Worm (Caenorhabditis elegans) whole organism, mixed stage, embryonic: ENCODE data around the gene Y41E3.8.
A peak's percentile ranks its signal among the peaks of the same experiment; 100 is the strongest.

Experiments used
- M03D4.4 ChIP-seq: sonication (generic microtip); optimal IDR thresholded peaks from 2 replicates; lab custom pipeline; 2017; ENCODE audit warnings: mild to moderate bottlenecking, missing genetic modification characterization, missing compliant biosample characterization
- bed-3 ChIP-seq: fragments of 200-800 bp; sonication (Bioruptor generic); optimal IDR thresholded peaks from 3 replicates; lab custom pipeline; 2018; ENCODE audit warnings: mild to moderate bottlenecking, missing genetic modification characterization, moderate library complexity, missing compliant biosample characterization
- blmp-1 ChIP-seq: fragments of 150-350 bp; optimal IDR thresholded peaks from 2 replicates; lab custom pipeline; 2014; ENCODE audit warnings: missing biosample characterization, missing genetic modification characterization
- ceh-43 ChIP-seq: fragments of 200-800 bp; sonication (Bioruptor generic); optimal IDR thresholded peaks from 2 replicates; lab custom pipeline; 2018; ENCODE audit warnings: mild to moderate bottlenecking, missing genetic modification characterization, moderate library complexity, missing compliant biosample characterization
- ceh-83 ChIP-seq: fragments of 200-800 bp; sonication (Bioruptor generic); optimal IDR thresholded peaks from 2 replicates; lab custom pipeline; 2018; ENCODE audit warnings: mild to moderate bottlenecking, missing genetic modification characterization, missing compliant biosample characterization
- ces-1 ChIP-seq: fragments of 150-350 bp; optimal IDR thresholded peaks from 2 replicates; lab custom pipeline; 2014; ENCODE audit warnings: missing biosample characterization, missing genetic modification reagents, missing genetic modification characterization
- cnd-1 ChIP-seq: fragments of 200-800 bp; sonication (Bioruptor generic); optimal IDR thresholded peaks from 2 replicates; lab custom pipeline; 2018; ENCODE audit warnings: mild to moderate bottlenecking, missing genetic modification characterization, missing compliant biosample characterization
- drap-1 ChIP-seq: fragments of 200-800 bp; sonication (Bioruptor generic); optimal IDR thresholded peaks from 3 replicates; lab custom pipeline; 2018; ENCODE audit warnings: mild to moderate bottlenecking, missing genetic modification characterization, missing compliant biosample characterization
- elt-3 ChIP-seq: fragments of 150-350 bp; optimal IDR thresholded peaks from 2 replicates; lab custom pipeline; 2014; ENCODE audit warnings: missing biosample characterization, missing genetic modification characterization
- flh-1 ChIP-seq: fragments of 200-800 bp; sonication (Bioruptor generic); optimal IDR thresholded peaks from 2 replicates; lab custom pipeline; 2018; ENCODE audit warnings: mild to moderate bottlenecking, missing genetic modification characterization, moderate library complexity, missing compliant biosample characterization
- hlh-1 ChIP-seq: fragments of 150-350 bp; optimal IDR thresholded peaks from 2 replicates; lab custom pipeline; 2014; ENCODE audit warnings: missing biosample characterization, missing genetic modification reagents, missing genetic modification characterization
- lin-13 ChIP-seq: fragments of 150-350 bp; optimal IDR thresholded peaks from 2 replicates; lab custom pipeline; 2014; ENCODE audit warnings: missing biosample characterization, missing genetic modification characterization
- lin-32 ChIP-seq: fragments of 200-800 bp; sonication (Bioruptor generic); optimal IDR thresholded peaks from 2 replicates; lab custom pipeline; 2018; ENCODE audit warnings: mild to moderate bottlenecking, missing genetic modification characterization, missing compliant biosample characterization
- mep-1 ChIP-seq: fragments of 150-350 bp; optimal IDR thresholded peaks from 2 replicates; lab custom pipeline; 2017; ENCODE audit warnings: missing biosample characterization, missing genetic modification reagents, missing genetic modification characterization, inconsistent platforms
- nhr-12 ChIP-seq: fragments of 150-350 bp; optimal IDR thresholded peaks from 2 replicates; lab custom pipeline; 2014; ENCODE audit warnings: missing biosample characterization, missing genetic modification characterization
- nhr-2 ChIP-seq: fragments of 150-350 bp; optimal IDR thresholded peaks from 2 replicates; lab custom pipeline; 2014; ENCODE audit warnings: missing biosample characterization, missing genetic modification characterization
- nhr-28 ChIP-seq: fragments of 150-350 bp; optimal IDR thresholded peaks from 2 replicates; lab custom pipeline; 2014; ENCODE audit warnings: missing biosample characterization, missing genetic modification characterization
- nhr-76 ChIP-seq: sonication (generic microtip); optimal IDR thresholded peaks from 2 replicates; lab custom pipeline; 2017; ENCODE audit warnings: missing biosample characterization, missing genetic modification characterization
- pha-4 ChIP-seq: fragments of 150-350 bp; optimal IDR thresholded peaks from 2 replicates; lab custom pipeline; 2018; ENCODE audit warnings: missing biosample characterization, missing genetic modification reagents, missing genetic modification characterization
- sem-2 ChIP-seq: fragments of 200-800 bp; sonication (Bioruptor generic); optimal IDR thresholded peaks from 2 replicates; lab custom pipeline; 2018; ENCODE audit warnings: mild to moderate bottlenecking, missing genetic modification characterization, missing compliant biosample characterization
- sptf-1 ChIP-seq: sonication (generic microtip); optimal IDR thresholded peaks from 2 replicates; lab custom pipeline; 2017; ENCODE audit warnings: mild to moderate bottlenecking, missing genetic modification characterization, moderate library complexity, missing compliant biosample characterization
- tbx-8 ChIP-seq: fragments of 200-800 bp; sonication (Bioruptor generic); optimal IDR thresholded peaks from 2 replicates; lab custom pipeline; 2018; ENCODE audit warnings: mild to moderate bottlenecking, missing genetic modification characterization, moderate library complexity, missing compliant biosample characterization
- unc-120 ChIP-seq: sonication (generic microtip); optimal IDR thresholded peaks from 2 replicates; lab custom pipeline; 2017; ENCODE audit warnings: missing genetic modification characterization, missing compliant biosample characterization; ENCODE audit not compliant: poor library complexity, severe bottlenecking
- unc-39 ChIP-seq: fragments of 150-350 bp; optimal IDR thresholded peaks from 2 replicates; lab custom pipeline; 2014; ENCODE audit warnings: missing biosample characterization, missing genetic modification characterization
- unc-62 ChIP-seq: fragments of 150-350 bp; optimal IDR thresholded peaks from 2 replicates; lab custom pipeline; 2014; ENCODE audit warnings: missing biosample characterization, missing genetic modification reagents, missing genetic modification characterization
- zip-8 ChIP-seq: fragments of 150-350 bp; optimal IDR thresholded peaks from 2 replicates; lab custom pipeline; 2014; ENCODE audit warnings: missing biosample characterization, missing genetic modification characterization

The Y41E3.8 gene

DNA sequence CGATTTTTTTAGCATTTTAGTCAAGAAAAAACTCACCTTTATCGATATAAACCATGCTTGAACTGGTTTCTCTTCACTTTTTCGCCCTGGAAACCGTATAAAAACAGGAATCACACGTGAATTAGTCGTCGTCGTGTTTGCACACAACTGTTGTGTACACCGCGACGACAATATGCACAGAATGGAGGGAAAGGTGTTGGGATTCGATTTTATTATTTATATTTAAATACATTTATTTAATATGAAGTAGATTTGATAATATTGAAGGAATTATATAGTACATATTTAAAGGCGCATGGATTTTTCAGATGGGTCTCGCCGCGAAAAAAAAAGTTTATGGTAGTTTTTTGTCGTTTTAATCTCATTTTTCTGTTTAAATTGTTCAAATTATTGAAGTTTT is at the start of gene Y41E3.8:
TSS of gene Y41E3.8 (minus strand) at position 88 of the 400 bp plus-strand sequence.
- no peak for TF ChIP-seq hlh-1
- peak; percentile 54 for TF ChIP-seq ces-1 (GFP tag; lab: Kevin White, UChicago)

DNA sequence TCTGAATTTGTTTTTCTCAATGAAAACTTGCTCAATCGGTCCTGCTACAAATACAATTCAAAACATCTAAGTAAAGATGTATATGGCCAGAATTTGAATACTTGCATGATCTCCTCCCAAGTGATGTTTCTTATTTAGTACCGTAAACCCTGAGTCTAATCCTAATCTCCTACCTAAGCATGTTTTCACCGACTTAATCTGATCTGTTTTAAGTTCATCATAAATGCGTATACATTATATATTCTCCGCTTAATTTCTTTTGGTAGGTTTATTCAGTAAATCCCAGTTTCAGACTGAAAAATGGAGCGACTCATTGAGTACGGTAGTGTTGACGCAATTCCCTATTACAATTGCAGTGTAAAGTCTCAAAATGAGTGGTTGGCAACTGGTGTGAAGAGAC is 45.6 kb upstream of the Y41E3.8 start, which contains the start of gene srt-50:
TSS of gene srt-50 (plus strand) at position 301 of the 400 bp plus-strand sequence.
- no peak for TF ChIP-seq unc-62
- no peak for TF ChIP-seq nhr-2 (tag; lab: Kevin White, UChicago)
- no peak for TF ChIP-seq lin-32 (GFP tag; lab: Kevin White, UChicago)
- TF ChIP-seq tbx-8 (GFP tag; lab: Kevin White, UChicago) = no peak
- no peak for TF ChIP-seq unc-39 (tag; lab: Kevin White, UChicago)
- TF ChIP-seq nhr-28 (tag; lab: Kevin White, UChicago) = no peak
- no peak for TF ChIP-seq pha-4 (tag; lab: Kevin White, UChicago)
- no peak for TF ChIP-seq M03D4.4 (tag; lab: Kevin White, UChicago)
- TF ChIP-seq, all 35 proteins: peak for 0

DNA sequence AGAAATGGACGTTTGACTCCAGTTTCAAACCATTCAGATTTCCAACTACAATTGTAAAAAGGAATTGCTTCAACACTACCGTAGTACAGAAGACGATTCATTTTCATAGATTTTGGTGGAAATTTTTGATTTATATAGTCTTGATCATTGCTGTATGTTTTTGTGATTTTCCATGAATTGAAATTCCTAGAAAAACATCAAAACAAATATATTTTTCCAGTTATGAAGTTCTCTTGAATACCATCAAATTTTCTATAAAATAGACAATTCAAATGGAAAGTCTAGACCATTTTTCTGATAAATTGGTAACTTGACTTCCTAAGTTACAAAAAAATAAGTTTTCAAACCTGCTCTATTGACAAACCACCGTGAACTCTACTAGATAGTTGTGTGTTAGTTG is 40.0 kb upstream of the Y41E3.8 start, which contains the start of gene srt-48:
TSS of gene srt-48 (minus strand) at position 101 of the 400 bp plus-strand sequence.
- no peak for TF ChIP-seq mep-1 (tag; lab: Kevin White, UChicago)

DNA sequence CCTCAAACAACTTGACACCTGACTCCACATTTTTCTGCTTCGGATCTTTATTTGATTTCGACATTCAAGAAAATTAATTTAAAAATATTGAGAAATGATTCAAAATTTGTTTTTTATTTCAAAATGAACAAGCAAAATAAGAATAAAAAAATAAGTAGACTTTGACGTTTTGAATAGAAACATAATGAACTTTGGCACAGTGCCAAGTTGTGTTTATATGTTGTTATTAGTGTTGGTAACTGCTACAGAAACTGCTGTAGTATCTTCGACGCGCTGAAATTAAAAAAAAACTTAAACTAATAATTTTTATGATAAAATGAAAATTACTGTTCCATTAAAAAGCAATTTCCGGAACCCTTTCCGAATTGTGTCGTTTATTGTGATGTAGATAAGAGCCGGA is 36.9 kb upstream of the Y41E3.8 start, which contains the start of gene Y41E3.18:
TSS of gene Y41E3.18 (minus strand) at position 101 of the 400 bp plus-strand sequence.
- TF ChIP-seq bed-3 = no peak
- no peak for TF ChIP-seq blmp-1 (tag; lab: Kevin White, UChicago)
- no peak for TF ChIP-seq flh-1 (GFP tag; lab: Kevin White, UChicago)
- no peak for TF ChIP-seq unc-120 (tag; lab: Kevin White, UChicago)

DNA sequence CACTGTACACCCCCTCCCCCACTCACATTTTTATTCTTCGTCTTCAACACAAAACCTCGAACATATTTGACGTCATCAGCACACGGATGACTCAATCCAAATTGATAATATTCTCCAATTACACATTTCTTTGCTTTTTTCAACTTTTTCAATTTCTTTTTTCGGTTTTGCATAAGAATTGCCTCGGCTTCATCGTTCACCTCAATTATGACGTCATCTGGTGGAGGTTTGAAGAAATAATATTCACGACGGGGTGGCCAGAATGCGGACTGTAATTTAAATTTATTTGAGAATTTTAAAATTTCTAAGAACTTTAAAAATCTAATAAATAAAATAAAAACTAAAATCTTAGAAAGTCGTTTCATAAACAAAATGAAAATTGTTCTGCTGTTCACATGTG is 35.0 kb upstream of the Y41E3.8 start:
- TF ChIP-seq nhr-12 (tag; lab: Kevin White, UChicago) (no peak), zip-8 (tag; lab: Kevin White, UChicago) (peak; percentile 91)

DNA sequence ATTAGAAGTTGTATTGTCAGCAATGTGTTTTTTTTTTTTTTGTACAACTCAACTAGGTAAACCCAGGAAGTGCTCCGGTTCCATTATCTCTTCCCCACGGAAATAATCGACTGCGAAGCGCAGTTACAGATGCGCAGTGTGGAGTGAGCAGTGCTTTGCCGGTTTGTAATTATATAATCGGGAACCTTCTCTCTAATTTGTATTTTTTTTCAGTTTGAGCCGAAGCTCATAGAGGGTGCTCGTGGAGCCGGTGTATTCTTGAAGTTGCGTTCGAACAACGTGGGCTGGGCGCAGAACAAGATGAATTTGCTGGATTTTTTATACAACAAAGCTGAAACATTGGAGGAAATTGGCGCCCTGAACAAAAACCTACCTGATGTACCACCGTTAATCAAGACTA is 29.2 kb upstream of the Y41E3.8 start, which contains the start of gene Y41E3.13:
TSS of gene Y41E3.13 (plus strand) at position 301 of the 400 bp plus-strand sequence.
- TF ChIP-seq pha-4 (tag; lab: Kevin White, UChicago) = no peak
- TF ChIP-seq hlh-1 = no peak
- TF ChIP-seq elt-3 (tag; lab: Kevin White, UChicago) = no peak
- no peak for TF ChIP-seq tbx-8 (GFP tag; lab: Kevin White, UChicago)
- TF ChIP-seq drap-1 = no peak
- no peak for TF ChIP-seq lin-13 (tag; lab: Kevin White, UChicago)
- no peak for TF ChIP-seq flh-1 (GFP tag; lab: Kevin White, UChicago)
- TF ChIP-seq unc-62 = no peak
- TF ChIP-seq ces-1 (GFP tag; lab: Kevin White, UChicago) = no peak
- TF ChIP-seq sptf-1 = no peak
- TF ChIP-seq nhr-2 (tag; lab: Kevin White, UChicago) = no peak
- TF ChIP-seq nhr-76 (tag; lab: Kevin White, UChicago) = no peak
- TF ChIP-seq M03D4.4 (tag; lab: Kevin White, UChicago) = no peak
- TF ChIP-seq blmp-1 (tag; lab: Kevin White, UChicago) = no peak
- no peak for TF ChIP-seq ceh-83 (GFP tag; lab: Kevin White, UChicago)
- TF ChIP-seq zip-8 (tag; lab: Kevin White, UChicago) = no peak
- TF ChIP-seq unc-120 (tag; lab: Kevin White, UChicago) = no peak
- TF ChIP-seq mep-1 (tag; lab: Kevin White, UChicago) = no peak
- no peak for TF ChIP-seq cnd-1
- TF ChIP-seq lin-32 (GFP tag; lab: Kevin White, UChicago) = no peak

DNA sequence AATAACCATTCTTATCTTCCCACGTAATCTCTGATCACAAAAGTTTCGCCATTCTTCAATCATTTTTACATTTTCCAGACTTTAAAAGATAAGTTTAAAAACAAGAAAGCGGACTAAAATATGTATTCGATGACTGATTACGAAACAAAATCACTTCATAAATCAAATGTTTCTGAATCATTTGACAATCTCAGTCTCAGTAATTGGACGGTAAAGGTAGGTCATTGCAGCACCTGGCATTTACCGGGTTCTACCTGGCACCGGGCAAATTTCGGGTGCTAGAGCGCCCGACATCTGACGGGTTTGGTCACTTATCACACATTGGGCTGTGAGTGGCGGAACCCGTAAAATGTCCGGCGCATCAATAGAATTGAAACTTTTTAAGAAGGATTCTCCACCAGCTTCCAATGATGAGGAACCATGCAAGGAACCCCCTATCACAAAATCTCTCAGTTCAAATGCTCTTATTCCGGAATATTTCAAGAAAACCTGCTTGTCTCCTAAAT is 27.4 kb upstream of the Y41E3.8 start, which contains the start of gene Y41E3.19:
TSS of gene Y41E3.19 (plus strand) at position 51 of the 506 bp plus-strand sequence.
- TF ChIP-seq sem-2 (GFP tag; lab: Kevin White, UChicago) = no peak
- TF ChIP-seq ceh-43 = no peak
- no peak for TF ChIP-seq unc-62
- TF ChIP-seq zip-8 (tag; lab: Kevin White, UChicago) = no peak
- no peak for TF ChIP-seq nhr-12 (tag; lab: Kevin White, UChicago)
- no peak for TF ChIP-seq lin-13 (tag; lab: Kevin White, UChicago)
- no peak for TF ChIP-seq hlh-1
